Worm (Caenorhabditis elegans): Measurements from ENCODE around the gene F19H6.4.

DNA sequence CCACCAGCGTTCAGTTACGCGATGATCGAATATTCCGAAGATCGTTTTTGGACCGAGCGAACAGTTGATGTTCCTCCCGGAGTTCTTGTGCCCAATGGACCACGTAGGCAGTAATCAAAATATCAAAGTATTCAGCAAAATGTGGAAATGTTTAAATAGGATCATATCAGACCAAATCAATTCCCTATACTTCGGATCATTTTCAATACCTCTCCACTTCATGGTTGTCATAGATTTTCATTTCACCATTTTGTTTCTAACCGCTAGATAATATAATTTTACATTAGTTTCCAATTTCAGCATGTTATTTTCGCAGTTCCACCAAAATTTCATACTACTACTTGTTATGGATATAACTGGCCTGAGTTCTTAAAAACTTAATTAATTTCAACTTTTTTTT, 47.9 kb upstream of the F19H6.4 start:
- TF ChIP-seq flt-1 (GFP tag; IDR thresholded peaks at IDR 0.05) (no peak), ztf-29 (GFP tag; IDR thresholded peaks at IDR 0.05) (no peak), ztf-23 (GFP tag; IDR thresholded peaks at IDR 0.05) (no peak), med-1 (GFP tag; optimal IDR thresholded peaks at IDR 0.05; ENCODE audit: insufficient read depth) (no peak), ref-1 (GFP tag; conservative IDR thresholded peaks at IDR 0.05) (no peak), cog-1 (tag; optimal IDR thresholded peaks at IDR 0.05) (no peak)
